Fruit fly (Drosophila melanogaster) whole organism, prepupa: ENCODE results near the gene CG7006.

Source experiments
- Blimp-1 ChIP-seq: fragments of 200-800 bp; sonication (Bioruptor generic); optimal IDR thresholded peaks from 3 replicates; lab custom pipeline; 2017; ENCODE audit warnings: missing biosample characterization, missing genetic modification characterization, mild to moderate bottlenecking, moderate library complexity, missing genetic modification reagents
- CG10631 ChIP-seq: fragments of 200-800 bp; sonication (Bioruptor generic); optimal IDR thresholded peaks from 2 replicates; lab custom pipeline; 2016; ENCODE audit warnings: missing biosample characterization, missing genetic modification characterization
- CG10669 ChIP-seq: fragments of 200-800 bp; sonication (Bioruptor generic); optimal IDR thresholded peaks from 3 replicates; lab custom pipeline; 2018; ENCODE audit warnings: missing biosample characterization, mild to moderate bottlenecking, missing genetic modification characterization, moderate library complexity
- CG11294 ChIP-seq: fragments of 200-800 bp; sonication (Bioruptor generic); IDR thresholded peaks from 2 replicates; pipeline ENCODE4 v1.3.6; 2022; ENCODE audit warnings: missing biosample characterization, missing genetic modification characterization
- CG11902 ChIP-seq: fragments of 200-800 bp; sonication (Bioruptor generic); optimal IDR thresholded peaks from 3 replicates; lab custom pipeline; 2016; ENCODE audit warnings: missing biosample characterization, missing genetic modification characterization
- CG15336 ChIP-seq: fragments of 200-800 bp; sonication (Bioruptor generic); IDR thresholded peaks from 2 replicates; pipeline ENCODE4 v1.3.6; 2022; ENCODE audit warnings: missing biosample characterization, missing genetic modification characterization
- CG3032 ChIP-seq: fragments of 200-800 bp; optimal IDR thresholded peaks from 2 replicates; lab custom pipeline; 2019; ENCODE audit warnings: missing biosample characterization, mild to moderate bottlenecking, missing genetic modification characterization, moderate library complexity
- CG31627 ChIP-seq: fragments of 200-800 bp; sonication (Bioruptor generic); optimal IDR thresholded peaks from 3 replicates; lab custom pipeline; 2016; ENCODE audit warnings: missing biosample characterization, missing genetic modification characterization
- CG32006 ChIP-seq: fragments of 200-800 bp; sonication (Bioruptor generic); optimal IDR thresholded peaks from 3 replicates; lab custom pipeline; 2017; ENCODE audit warnings: missing biosample characterization, mild to moderate bottlenecking, missing genetic modification characterization
- CG34406 ChIP-seq: fragments of 200-800 bp; sonication (Bioruptor generic); optimal IDR thresholded peaks from 3 replicates; lab custom pipeline; 2016; ENCODE audit warnings: missing biosample characterization, missing genetic modification characterization
- CG3919 ChIP-seq: fragments of 200-800 bp; sonication (Bioruptor generic); optimal IDR thresholded peaks from 3 replicates; lab custom pipeline; 2016; ENCODE audit warnings: missing biosample characterization, missing genetic modification characterization
- CG4318 ChIP-seq: fragments of 200-800 bp; sonication (Bioruptor generic); optimal IDR thresholded peaks from 3 replicates; lab custom pipeline; 2017; ENCODE audit warnings: missing biosample characterization, mild to moderate bottlenecking, missing genetic modification characterization
- CG6163 ChIP-seq: fragments of 200-800 bp; sonication (Bioruptor generic); IDR thresholded peaks from 3 replicates; pipeline ENCODE4 v1.3.6; 2022; ENCODE audit warnings: missing biosample characterization, missing genetic modification characterization
- CG6276 ChIP-seq: fragments of 200-800 bp; sonication (Bioruptor generic); optimal IDR thresholded peaks from 2 replicates; lab custom pipeline; 2017; ENCODE audit warnings: missing biosample characterization, mild to moderate bottlenecking, missing genetic modification characterization
- CG6792 ChIP-seq: fragments of 200-800 bp; sonication (Bioruptor generic); optimal IDR thresholded peaks from 3 replicates; lab custom pipeline; 2016; ENCODE audit warnings: missing biosample characterization, missing genetic modification characterization
- CG6808 ChIP-seq: fragments of 200-800 bp; sonication (Bioruptor generic); optimal IDR thresholded peaks from 3 replicates; lab custom pipeline; 2017; ENCODE audit warnings: missing biosample characterization, missing genetic modification characterization, mild to moderate bottlenecking, moderate library complexity, missing genetic modification reagents
- CG6854 ChIP-seq: fragments of 200-800 bp; sonication (Bioruptor generic); optimal IDR thresholded peaks from 2 replicates; lab custom pipeline; 2017; ENCODE audit warnings: missing biosample characterization, mild to moderate bottlenecking, missing genetic modification characterization
- CG7368 ChIP-seq: fragments of 200-800 bp; sonication (Bioruptor generic); optimal IDR thresholded peaks from 3 replicates; lab custom pipeline; 2016; ENCODE audit warnings: missing biosample characterization, missing genetic modification characterization
- CG8119 ChIP-seq: fragments of 200-800 bp; sonication (Bioruptor generic); IDR thresholded peaks from 3 replicates; pipeline ENCODE4 v1.3.6; 2022; ENCODE audit warnings: missing biosample characterization, missing genetic modification characterization
- CG8632 ChIP-seq: fragments of 200-800 bp; sonication (Bioruptor generic); optimal IDR thresholded peaks from 3 replicates; lab custom pipeline; 2016; ENCODE audit warnings: missing biosample characterization, missing genetic modification characterization
- CG9139 ChIP-seq: fragments of 200-800 bp; sonication (Bioruptor generic); optimal IDR thresholded peaks from 3 replicates; lab custom pipeline; 2017; ENCODE audit warnings: missing biosample characterization, mild to moderate bottlenecking, missing genetic modification characterization
- Eip78C ChIP-seq: fragments of 200-800 bp; sonication (Bioruptor generic); peaks from one replicate; lab custom pipeline; 2016; ENCODE audit warnings: missing biosample characterization, missing genetic modification characterization
- Ets96B ChIP-seq: fragments of 200-800 bp; optimal IDR thresholded peaks from 2 replicates; lab custom pipeline; 2019; ENCODE audit warnings: missing biosample characterization, mild to moderate bottlenecking, missing genetic modification characterization, moderate library complexity
- Gug ChIP-seq: fragments of 200-800 bp; sonication (Bioruptor generic); IDR thresholded peaks from 2 replicates; pipeline ENCODE4 v1.3.6; 2022; ENCODE audit warnings: missing biosample characterization, missing genetic modification characterization
- Hr38 ChIP-seq: sonication (Bioruptor generic); optimal IDR thresholded peaks from 2 replicates; lab custom pipeline; 2016; ENCODE audit warnings: missing biosample characterization, missing genetic modification characterization
- Hr39 ChIP-seq: fragments of 200-800 bp; sonication (Bioruptor generic); optimal IDR thresholded peaks from 2 replicates; lab custom pipeline; 2016; ENCODE audit warnings: missing biosample characterization, missing genetic modification characterization
- Hr4 ChIP-seq: fragments of 200-800 bp; sonication (Bioruptor generic); optimal IDR thresholded peaks from 3 replicates; lab custom pipeline; 2016; ENCODE audit warnings: missing biosample characterization, missing genetic modification characterization
- Met ChIP-seq: fragments of 200-800 bp; sonication (Bioruptor generic); optimal IDR thresholded peaks from 3 replicates; lab custom pipeline; 2016; ENCODE audit warnings: missing biosample characterization, missing genetic modification characterization
- OdsH ChIP-seq: fragments of 200-800 bp; sonication (Bioruptor generic); optimal IDR thresholded peaks from 3 replicates; lab custom pipeline; 2016; ENCODE audit warnings: missing biosample characterization, missing genetic modification characterization
- Smox ChIP-seq: fragments of 200-800 bp; sonication (Bioruptor generic); optimal IDR thresholded peaks from 3 replicates; lab custom pipeline; 2016; ENCODE audit warnings: missing biosample characterization, missing genetic modification characterization
- Sox102F ChIP-seq: fragments of 200-800 bp; sonication (Bioruptor generic); optimal IDR thresholded peaks from 2 replicates; lab custom pipeline; 2016; ENCODE audit warnings: missing biosample characterization, mild to moderate bottlenecking, missing genetic modification characterization
- Sox14 ChIP-seq: fragments of 200-800 bp; sonication (Bioruptor generic); optimal IDR thresholded peaks from 3 replicates; lab custom pipeline; 2016; ENCODE audit warnings: missing biosample characterization, missing genetic modification characterization
- Sox15 ChIP-seq: fragments of 200-800 bp; sonication (Bioruptor generic); optimal IDR thresholded peaks from 3 replicates; lab custom pipeline; 2016; ENCODE audit warnings: missing biosample characterization, missing genetic modification characterization
- achi ChIP-seq: fragments of 200-800 bp; sonication (Bioruptor generic); optimal IDR thresholded peaks from 3 replicates; lab custom pipeline; 2016; ENCODE audit warnings: missing biosample characterization, missing genetic modification characterization
- cyc ChIP-seq: fragments of 200-800 bp; sonication (Bioruptor generic); optimal IDR thresholded peaks from 3 replicates; lab custom pipeline; 2016; ENCODE audit warnings: missing biosample characterization, missing genetic modification characterization
- dsx ChIP-seq: fragments of 200-800 bp; optimal IDR thresholded peaks from 3 replicates; lab custom pipeline; 2019; ENCODE audit warnings: missing biosample characterization, mild to moderate bottlenecking, missing genetic modification characterization, moderate library complexity; ENCODE audit not compliant: poor library complexity, severe bottlenecking
- eg ChIP-seq: fragments of 200-800 bp; sonication (Bioruptor generic); IDR thresholded peaks from 3 replicates; pipeline ENCODE4 v1.3.6; 2022; ENCODE audit warnings: missing biosample characterization, missing genetic modification characterization
- esn ChIP-seq: fragments of 200-800 bp; sonication (Bioruptor generic); optimal IDR thresholded peaks from 2 replicates; lab custom pipeline; 2016; ENCODE audit warnings: missing biosample characterization, mild to moderate bottlenecking, missing genetic modification characterization, moderate library complexity
- fd85E ChIP-seq: fragments of 200-800 bp; sonication (Bioruptor generic); optimal IDR thresholded peaks from 3 replicates; lab custom pipeline; 2016; ENCODE audit warnings: missing biosample characterization, missing genetic modification characterization
- fkh ChIP-seq: fragments of 200-800 bp; sonication (Bioruptor generic); optimal IDR thresholded peaks from 3 replicates; lab custom pipeline; 2017; ENCODE audit warnings: missing biosample characterization, mild to moderate bottlenecking, missing genetic modification characterization, moderate library complexity
- net ChIP-seq: fragments of 200-800 bp; sonication (Bioruptor generic); optimal IDR thresholded peaks from 3 replicates; lab custom pipeline; 2016; ENCODE audit warnings: missing biosample characterization, missing genetic modification characterization
- salr ChIP-seq, 2 experiments: fragments of 200-800 bp; sonication (Bioruptor generic); optimal IDR thresholded peaks; 3 replicates each; lab custom pipeline; 2016 to 2018; ENCODE audit warnings: missing biosample characterization in 2 of 2, missing genetic modification characterization in 2 of 2, mild to moderate bottlenecking in 1 of 2
- spab ChIP-seq: fragments of 200-800 bp; sonication (Bioruptor generic); optimal IDR thresholded peaks from 2 replicates; lab custom pipeline; 2017; ENCODE audit warnings: missing biosample characterization, mild to moderate bottlenecking, missing genetic modification characterization, missing genetic modification reagents
- ss ChIP-seq, 2 experiments: fragments of 200-800 bp; sonication (Bioruptor generic); optimal IDR thresholded peaks; 2 replicates in 1 of 2; 3 replicates in 1 of 2; lab custom pipeline; 2017 to 2018; ENCODE audit warnings: mild to moderate bottlenecking in 2 of 2, missing biosample characterization in 2 of 2, missing genetic modification characterization in 2 of 2, moderate library complexity in 1 of 2
- svp ChIP-seq: fragments of 200-800 bp; sonication (Bioruptor generic); peaks from one replicate; lab custom pipeline; 2016; ENCODE audit warnings: missing biosample characterization, missing genetic modification characterization
- topi ChIP-seq: fragments of 200-800 bp; sonication (Bioruptor generic); optimal IDR thresholded peaks from 3 replicates; lab custom pipeline; 2016; ENCODE audit warnings: missing biosample characterization, missing genetic modification characterization
- vri ChIP-seq: fragments of 200-800 bp; sonication (Bioruptor generic); optimal IDR thresholded peaks from 3 replicates; lab custom pipeline; 2016; ENCODE audit warnings: missing biosample characterization, mild to moderate bottlenecking, missing genetic modification characterization

Gene CG7006

DNA sequence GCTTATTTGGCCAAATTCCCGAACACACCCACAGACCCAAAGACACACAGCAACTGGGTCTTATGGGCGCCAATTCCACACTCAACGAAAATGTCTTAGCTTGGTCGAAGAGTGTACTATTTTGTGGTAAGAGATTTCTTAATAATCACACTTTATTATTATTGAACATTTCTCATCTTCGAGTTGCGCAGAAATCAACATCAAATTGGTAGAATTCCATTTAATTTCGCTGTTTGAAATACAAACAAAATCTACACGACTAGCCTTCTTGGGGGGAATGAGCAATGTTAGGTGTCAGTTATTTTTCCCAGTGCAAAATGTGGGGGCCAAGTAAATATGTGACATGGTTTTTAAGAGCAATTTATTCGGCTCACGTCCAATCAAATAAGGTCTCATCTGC is 40.5 kb downstream of the CG7006 start (continued):
- TF ChIP-seq CG3919 (GFP tag; lab: Kevin White, UChicago) (no peak), esn (GFP tag; lab: Kevin White, UChicago) (no peak), fkh (GFP tag; lab: Kevin White, UChicago) (no peak), spab (no peak), Blimp-1 (GFP tag; lab: Kevin White, UChicago) (no peak), CG6808 (no peak), net (GFP tag; lab: Kevin White, UChicago) (no peak), CG15336 (GFP tag; lab: Robert Waterston, UW) (peak; percentile 67), CG6792 (peak; percentile 14), Hr39 (GFP tag; lab: Kevin White, UChicago) (peak; percentile 6), Gug (GFP tag; lab: Robert Waterston, UW) (no peak), dsx (GFP tag; lab: Kevin White, UChicago) (no peak), CG6163 (0 out of 3 replicates have a peak, but pooled peaks have one; percentile 16), CG7368 (GFP tag; lab: Kevin White, UChicago) (no peak), CG8632 (GFP tag; lab: Kevin White, UChicago) (no peak)

DNA sequence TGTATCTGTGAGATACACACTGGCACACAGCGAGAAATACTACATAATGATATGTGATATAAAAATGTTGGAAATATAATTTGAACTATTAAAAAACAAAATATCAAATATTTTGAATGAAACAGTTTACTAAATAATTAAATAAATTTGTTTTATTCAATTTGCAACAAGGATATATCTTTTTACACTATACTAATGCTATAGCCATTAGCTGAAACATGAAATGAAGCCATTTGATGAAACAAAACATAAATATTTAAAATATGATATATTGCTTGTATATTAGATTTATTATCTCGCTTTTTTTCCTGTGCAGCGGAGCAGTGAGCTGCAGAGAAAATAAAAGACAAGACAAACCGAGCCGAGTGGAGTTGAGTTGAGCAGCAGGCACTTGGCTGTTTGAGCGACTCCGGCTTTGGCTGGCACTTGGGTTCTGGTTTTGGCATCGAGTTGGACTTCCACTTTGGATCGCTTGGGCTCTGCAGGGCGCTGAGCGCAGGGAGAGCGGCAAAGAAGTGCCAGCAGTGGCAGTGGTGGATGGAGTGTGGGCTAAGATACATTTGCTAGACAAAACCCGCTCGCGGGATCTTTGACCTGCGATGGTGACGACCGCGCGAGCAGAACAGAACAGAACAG is 43.0 kb downstream of the CG7006 start:
- TF ChIP-seq Ets96B (peak; percentile 93), cyc (GFP tag; lab: Kevin White, UChicago) (peak; percentile 74), Smox (GFP tag; lab: Kevin White, UChicago) (peak; percentile 77), CG10669 (GFP tag; lab: Kevin White, UChicago) (peak; percentile 81), CG32006 (peak; percentile 90), CG10631 (GFP tag; lab: Kevin White, UChicago) (peak; percentile 88), Hr4 (peak; percentile 66), CG6276 (GFP tag; lab: Kevin White, UChicago) (peak; percentile 92), Hr39 (GFP tag; lab: Kevin White, UChicago) (peak; percentile 22), Sox15 (GFP tag; lab: Kevin White, UChicago) (peak; percentile 39), vri (GFP tag; lab: Kevin White, UChicago) (peak; percentile 42), Sox102F (GFP tag; lab: Kevin White, UChicago) (peak; percentile 63), CG11294 (peak; percentile 70; the same call in 1 of the 2 replicates), CG9139 (GFP tag; lab: Kevin White, UChicago) (peak; percentile 74), Met (peak; percentile 83), Eip78C (GFP tag; lab: Kevin White, UChicago) (peak; percentile 95), CG11902 (GFP tag; lab: Kevin White, UChicago) (peak; percentile 59), svp (GFP tag; lab: Kevin White, UChicago) (peak; percentile 87), topi (GFP tag; lab: Kevin White, UChicago) (peak; percentile 72), CG7368 (GFP tag; lab: Kevin White, UChicago) (peak; percentile 78), spab (peak; percentile 91), ss (GFP tag; optimal IDR thresholded peaks at IDR 0.05; lab: Kevin White, UChicago) (peak; percentile 84 to 86), CG6808 (peak; percentile 91), eg (GFP tag; lab: Robert Waterston, UW) (peak; percentile 84), Sox14 (GFP tag; lab: Kevin White, UChicago) (peak; percentile 33), CG3919 (GFP tag; lab: Kevin White, UChicago) (peak; percentile 86), CG6854 (peak; percentile 76), CG34406 (GFP tag; lab: Kevin White, UChicago) (peak; percentile 82), fd85E (GFP tag; lab: Kevin White, UChicago) (peak; percentile 27), OdsH (GFP tag; lab: Kevin White, UChicago) (peak; percentile 86), CG15336 (GFP tag; lab: Robert Waterston, UW) (peak; percentile 94), Blimp-1 (GFP tag; lab: Kevin White, UChicago) (peak; percentile 69), CG3032 (peak; percentile 96), CG4318 (peak; percentile 74), fkh (GFP tag; lab: Kevin White, UChicago) (peak; percentile 64), CG8632 (GFP tag; lab: Kevin White, UChicago) (peak; percentile 79), salr (GFP tag; optimal IDR thresholded peaks at IDR 0.05; lab: Kevin White, UChicago) (peak; percentile 7 to 86), achi (peak; percentile 90), CG31627 (GFP tag; lab: Kevin White, UChicago) (peak; percentile 33), Hr38 (GFP tag; lab: Kevin White, UChicago) (no peak), esn (GFP tag; lab: Kevin White, UChicago) (peak; percentile 88), CG8119 (peak; percentile 95), CG6792 (peak; percentile 80)
